Worm (Caenorhabditis elegans): Measurements from ENCODE around the gene fut-1.

DNA sequence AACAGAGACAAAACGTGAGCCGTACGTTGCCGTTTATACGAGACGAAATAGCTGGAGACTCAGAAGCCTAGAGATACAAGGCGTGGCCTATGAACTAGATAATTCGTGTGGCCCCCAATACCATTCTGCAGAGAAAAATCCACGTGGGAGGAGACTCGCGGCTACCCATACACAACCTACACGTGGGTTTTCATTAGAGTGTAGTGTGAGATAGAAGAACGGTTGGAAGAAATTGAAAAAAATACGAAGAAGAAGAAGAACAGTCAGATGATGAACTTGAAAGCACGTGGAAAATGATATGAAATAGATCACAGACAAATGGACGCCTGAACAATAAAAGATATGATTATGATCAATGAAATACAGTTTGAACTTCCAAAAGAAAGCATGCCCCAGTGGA is 5.7 kb upstream of the fut-1 start:
- TF ChIP-seq zip-8 (tag; optimal IDR thresholded peaks at IDR 0.05): no peak
- TF ChIP-seq bed-3 (GFP tag; optimal IDR thresholded peaks at IDR 0.05): no peak
- no peak for TF ChIP-seq unc-39 (tag; optimal IDR thresholded peaks at IDR 0.05)
- no peak for TF ChIP-seq unc-62 (GFP tag; optimal IDR thresholded peaks at IDR 0.05)
- TF ChIP-seq ztf-11 (tag; optimal IDR thresholded peaks at IDR 0.05): no peak
- no peak for TF ChIP-seq snpc-4 (tag; optimal IDR thresholded peaks at IDR 0.05)
- TF ChIP-seq blmp-1 (tag; optimal IDR thresholded peaks at IDR 0.05): no peak
